Fruit fly (Drosophila melanogaster): ENCODE results near the gene CG11600.

DNA sequence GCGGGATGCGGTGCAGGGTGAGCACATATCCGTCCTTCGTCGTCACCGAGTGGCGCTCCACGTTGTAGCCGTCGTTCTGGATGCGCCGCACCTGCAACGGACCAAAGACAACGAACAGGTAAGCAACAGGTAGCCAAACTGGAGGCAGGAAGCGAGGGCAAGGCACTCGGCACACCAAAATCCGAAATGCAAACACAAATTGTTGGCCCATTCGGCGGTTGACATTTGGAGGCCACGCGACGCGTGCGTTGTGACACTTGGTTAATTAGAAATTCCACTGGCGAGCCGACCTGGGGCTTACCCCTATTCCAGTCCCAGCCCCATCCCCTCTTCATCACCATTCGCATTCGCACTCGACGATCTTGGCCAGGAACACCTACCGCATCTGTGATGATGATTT lies 5.3 kb downstream of the CG11600 start:
- TF ChIP-seq usp (GFP tag; optimal IDR thresholded peaks at IDR 0.05) (no peak), CG8478 (optimal IDR thresholded peaks at IDR 0.05) (no peak), psq (optimal IDR thresholded peaks at IDR 0.05) (no peak), pan (optimal IDR thresholded peaks at IDR 0.05) (no peak)

All from whole organism.